Worm (Caenorhabditis elegans): Measurements from ENCODE around the gene scl-21.

DNA sequence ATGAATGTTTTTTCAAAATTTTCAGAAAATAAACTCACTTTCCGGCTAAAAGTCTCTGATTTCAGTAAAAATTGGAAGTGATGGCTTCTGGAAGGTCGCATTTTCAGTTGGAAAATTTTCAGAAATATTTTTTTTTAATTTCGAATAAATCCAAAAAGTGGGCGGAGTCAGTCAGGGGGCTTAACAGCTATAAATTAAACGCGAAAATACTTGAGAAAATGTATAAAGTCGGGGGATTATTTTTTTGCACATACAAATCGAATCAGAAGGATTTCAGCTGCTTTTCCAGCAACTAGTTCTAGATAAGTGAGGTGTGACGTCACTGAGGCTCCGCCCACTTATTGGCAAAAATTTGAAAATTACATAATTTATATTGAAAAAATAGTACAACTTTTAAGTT lies 37.5 kb upstream of the scl-21 start, which contains the start of gene Y43F8B.2:
- TF ChIP-seq pes-1 (GFP tag; IDR thresholded peaks at IDR 0.05) (no peak), ama-1 (optimal IDR thresholded peaks at IDR 0.05) (no peak), tra-4 (tag; optimal IDR thresholded peaks at IDR 0.05) (no peak), flt-1 (GFP tag; IDR thresholded peaks at IDR 0.05) (no peak), B0310.2 (tag; optimal IDR thresholded peaks at IDR 0.05) (no peak), ceh-13 (GFP tag; optimal IDR thresholded peaks at IDR 0.05) (no peak), aly-1 (tag; optimal IDR thresholded peaks at IDR 0.05) (no peak), scrt-1 (GFP tag; IDR thresholded peaks at IDR 0.05) (no peak)
